Worm (Caenorhabditis elegans): Measurements from ENCODE around the gene T25B6.6.
A peak's percentile ranks its signal among the peaks of the same experiment; 100 is the strongest.

T25B6.6 gene

DNA sequence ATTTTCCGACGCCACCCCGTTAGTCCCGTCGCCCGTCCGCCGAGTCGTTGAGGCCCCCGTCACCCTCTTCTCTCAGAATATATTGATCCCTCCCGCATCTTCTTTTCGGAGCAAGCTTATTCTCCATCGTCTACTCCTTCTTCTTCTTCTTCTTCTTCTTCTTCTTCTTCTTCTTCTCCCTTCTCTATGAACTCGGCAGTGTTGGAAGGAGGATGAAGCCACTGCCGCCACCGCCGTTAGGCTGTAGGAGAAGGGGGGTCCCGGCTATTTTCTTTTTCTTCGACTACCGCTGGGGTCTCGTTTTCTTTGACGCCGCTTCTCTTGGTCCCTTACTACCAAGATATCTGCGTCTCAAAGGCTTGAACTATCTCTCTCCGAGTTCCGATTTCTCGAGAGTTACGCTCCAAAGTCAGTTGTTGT is 27.1 kb downstream of the T25B6.6 start (continued):
- TF ChIP-seq nhr-47 (tag; optimal IDR thresholded peaks at IDR 0.05) (peak; percentile 30), lin-15B (tag; optimal IDR thresholded peaks at IDR 0.05) (no peak), ces-1 (GFP tag; optimal IDR thresholded peaks at IDR 0.05) (no peak), zag-1 (tag; optimal IDR thresholded peaks at IDR 0.05) (no peak), isw-1 (GFP tag; IDR thresholded peaks at IDR 0.05) (peak; percentile 12; the same call in 1 of the 2 replicates), lin-13 (GFP tag; optimal IDR thresholded peaks at IDR 0.05) (no peak), rnt-1 (tag; optimal IDR thresholded peaks at IDR 0.05) (peak; percentile 24), nhr-28 (tag; optimal IDR thresholded peaks at IDR 0.05) (no peak), F16B12.6 (tag; optimal IDR thresholded peaks at IDR 0.05) (no peak), alr-1 (tag; optimal IDR thresholded peaks at IDR 0.05; ENCODE audit: borderline replicate concordance) (no peak), unc-62 (GFP tag; optimal IDR thresholded peaks at IDR 0.05) (no peak), lsy-2 (tag; optimal IDR thresholded peaks at IDR 0.05) (peak in 1 of 2 experiments; percentile 30), nhr-12 (tag; optimal IDR thresholded peaks at IDR 0.05) (no peak), egl-13 (tag; optimal IDR thresholded peaks at IDR 0.05) (peak; percentile 49), ceh-88 (GFP tag; IDR thresholded peaks at IDR 0.05) (no peak), tbx-2 (tag; optimal IDR thresholded peaks at IDR 0.05) (peak; percentile 55), efl-1 (optimal IDR thresholded peaks at IDR 0.05) (no peak), efl-1 (GFP tag; optimal IDR thresholded peaks at IDR 0.05 in 1 of 2) (no peak), mep-1 (tag; optimal IDR thresholded peaks at IDR 0.05) (no peak), fkh-8 (tag; optimal IDR thresholded peaks at IDR 0.05) (peak; percentile 54), zip-4 (GFP tag; optimal IDR thresholded peaks at IDR 0.05) (no peak), pqm-1 (tag; optimal IDR thresholded peaks at IDR 0.05) (no peak), nhr-85 (tag) (no peak), elt-3 (tag; optimal IDR thresholded peaks at IDR 0.05) (no peak), C04F5.9 (tag; optimal IDR thresholded peaks at IDR 0.05) (no peak), hpl-2 (GFP tag; optimal IDR thresholded peaks at IDR 0.05) (no peak), ceh-8 (GFP tag; optimal IDR thresholded peaks at IDR 0.05) (peak; percentile 61), mef-2 (tag; optimal IDR thresholded peaks at IDR 0.05) (no peak), ztf-11 (tag; optimal IDR thresholded peaks at IDR 0.05) (no peak), nhr-84 (tag; optimal IDR thresholded peaks at IDR 0.05) (no peak), nhr-20 (tag; optimal IDR thresholded peaks at IDR 0.05) (peak; percentile 23), dsc-1 (tag; optimal IDR thresholded peaks at IDR 0.05) (peak; percentile 40), fkh-10 (GFP tag; optimal IDR thresholded peaks at IDR 0.05) (peak; percentile 51), lin-14 (GFP tag; optimal IDR thresholded peaks at IDR 0.05) (peak; percentile 91), pag-3 (tag; optimal IDR thresholded peaks at IDR 0.05; ENCODE audit: borderline replicate concordance, insufficient read depth) (no peak), elt-2 (tag; optimal IDR thresholded peaks at IDR 0.05) (no peak), unc-86 (tag; optimal IDR thresholded peaks at IDR 0.05) (peak; percentile 60)

DNA sequence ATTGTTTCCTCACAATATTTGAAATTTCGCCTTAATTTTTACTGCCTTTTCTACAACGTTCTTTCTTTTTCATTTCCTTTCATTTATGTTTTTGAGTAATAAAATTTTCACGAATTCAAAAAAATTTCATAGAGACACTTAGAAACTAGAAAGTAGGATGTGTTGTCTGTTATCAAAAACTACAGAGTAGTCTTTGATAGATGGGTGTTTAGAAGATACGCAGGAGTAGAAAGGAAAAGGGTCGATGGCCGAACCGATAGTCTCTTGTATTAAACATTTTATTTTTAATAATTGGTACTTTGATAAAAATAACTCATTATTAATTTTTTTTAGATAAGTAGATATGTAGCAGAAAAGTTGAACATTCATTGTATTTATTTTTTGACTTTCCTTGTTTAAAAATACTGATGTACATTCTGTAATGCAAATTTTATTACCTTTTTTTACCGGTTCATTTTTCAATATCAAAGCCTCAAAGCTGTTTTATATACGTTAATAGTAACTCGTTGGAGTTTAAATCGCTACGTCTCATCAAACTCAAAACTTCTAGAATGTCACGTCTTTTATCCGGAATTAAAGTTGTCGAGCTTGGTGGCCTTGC is 30.7 kb downstream of the T25B6.6 start, which contains the start of gene C24A3.4:
C24A3.4 (plus strand) TSS at position 551 of the 601 bp plus-strand sequence.
- peak; percentile 86 for TF ChIP-seq nhr-20 (tag; optimal IDR thresholded peaks at IDR 0.05)
- no peak for TF ChIP-seq sox-4 (tag; optimal IDR thresholded peaks at IDR 0.05)

DNA sequence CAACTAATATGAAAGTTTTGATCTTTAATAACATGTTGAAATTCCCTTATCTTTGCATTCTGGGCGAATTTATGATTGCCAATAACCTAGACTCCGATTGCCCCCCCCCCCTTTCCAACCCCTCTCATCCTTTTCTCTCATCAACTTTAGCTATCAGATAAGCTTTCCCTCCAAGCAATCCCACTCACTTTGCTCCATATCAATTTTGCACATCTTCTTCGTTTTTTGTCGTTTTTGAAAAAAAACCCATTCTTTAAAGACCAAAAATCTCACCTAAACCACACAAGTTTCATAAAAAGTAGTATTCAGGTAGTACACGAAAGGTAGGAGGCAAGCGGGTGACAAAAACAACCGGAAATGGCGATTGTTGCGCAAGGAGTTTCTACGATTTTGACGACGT is 34.9 kb downstream of the T25B6.6 start, which contains the start of gene twk-18:
twk-18 (plus strand) TSS at position 301 of the 400 bp plus-strand sequence.
- TF ChIP-seq fos-1 (tag; optimal IDR thresholded peaks at IDR 0.05) (no peak), ets-5 (GFP tag; IDR thresholded peaks at IDR 0.05) (no peak), mab-9 (GFP tag; IDR thresholded peaks at IDR 0.05) (no peak), sup-37 (GFP tag; optimal IDR thresholded peaks at IDR 0.05) (no peak), nhr-11 (tag; optimal IDR thresholded peaks at IDR 0.05) (no peak), lin-15B (tag; optimal IDR thresholded peaks at IDR 0.05) (no peak), sptf-1 (tag; optimal IDR thresholded peaks at IDR 0.05) (no peak), ztf-11 (tag; optimal IDR thresholded peaks at IDR 0.05) (no peak), xbp-1 (tag; optimal IDR thresholded peaks at IDR 0.05) (no peak), mef-2 (tag; optimal IDR thresholded peaks at IDR 0.05) (no peak), nhr-237 (tag; optimal IDR thresholded peaks at IDR 0.05) (no peak), mep-1 (tag; optimal IDR thresholded peaks at IDR 0.05) (no peak), snpc-4 (tag; optimal IDR thresholded peaks at IDR 0.05) (no peak), mdl-1 (tag; optimal IDR thresholded peaks at IDR 0.05) (no peak), egl-13 (tag; optimal IDR thresholded peaks at IDR 0.05) (no peak), sox-4 (tag; optimal IDR thresholded peaks at IDR 0.05) (no peak), fkh-8 (tag; optimal IDR thresholded peaks at IDR 0.05) (no peak)

Measured in whole organism, L1 larva.